Fruit fly (Drosophila melanogaster) whole organism, prepupa: ENCODE data around the gene CG10096.

Source experiments
- Blimp-1 ChIP-seq: fragments of 200-800 bp; sonication (Bioruptor generic); optimal IDR thresholded peaks from 3 replicates; lab custom pipeline; 2017; ENCODE audit warnings: missing biosample characterization, missing genetic modification characterization, mild to moderate bottlenecking, moderate library complexity, missing genetic modification reagents
- CG11294 ChIP-seq: fragments of 200-800 bp; sonication (Bioruptor generic); IDR thresholded peaks from 2 replicates; pipeline ENCODE4 v1.3.6; 2022; ENCODE audit warnings: missing biosample characterization, missing genetic modification characterization
- CG15336 ChIP-seq: fragments of 200-800 bp; sonication (Bioruptor generic); IDR thresholded peaks from 2 replicates; pipeline ENCODE4 v1.3.6; 2022; ENCODE audit warnings: missing biosample characterization, missing genetic modification characterization
- CG16779 ChIP-seq: fragments of 200-800 bp; sonication (Bioruptor generic); optimal IDR thresholded peaks from 3 replicates; lab custom pipeline; 2017; ENCODE audit warnings: missing biosample characterization, mild to moderate bottlenecking, missing genetic modification characterization
- CG31627 ChIP-seq: fragments of 200-800 bp; sonication (Bioruptor generic); optimal IDR thresholded peaks from 3 replicates; lab custom pipeline; 2016; ENCODE audit warnings: missing biosample characterization, missing genetic modification characterization
- CG34406 ChIP-seq: fragments of 200-800 bp; sonication (Bioruptor generic); optimal IDR thresholded peaks from 3 replicates; lab custom pipeline; 2016; ENCODE audit warnings: missing biosample characterization, missing genetic modification characterization
- CG6163 ChIP-seq: fragments of 200-800 bp; sonication (Bioruptor generic); IDR thresholded peaks from 3 replicates; pipeline ENCODE4 v1.3.6; 2022; ENCODE audit warnings: missing biosample characterization, missing genetic modification characterization
- CG7368 ChIP-seq: fragments of 200-800 bp; sonication (Bioruptor generic); optimal IDR thresholded peaks from 3 replicates; lab custom pipeline; 2016; ENCODE audit warnings: missing biosample characterization, missing genetic modification characterization
- CG8632 ChIP-seq: fragments of 200-800 bp; sonication (Bioruptor generic); optimal IDR thresholded peaks from 3 replicates; lab custom pipeline; 2016; ENCODE audit warnings: missing biosample characterization, missing genetic modification characterization
- Eip78C ChIP-seq: fragments of 200-800 bp; sonication (Bioruptor generic); peaks from one replicate; lab custom pipeline; 2016; ENCODE audit warnings: missing biosample characterization, missing genetic modification characterization
- Ets96B ChIP-seq: fragments of 200-800 bp; optimal IDR thresholded peaks from 2 replicates; lab custom pipeline; 2019; ENCODE audit warnings: missing biosample characterization, mild to moderate bottlenecking, missing genetic modification characterization, moderate library complexity
- Hr38 ChIP-seq: sonication (Bioruptor generic); optimal IDR thresholded peaks from 2 replicates; lab custom pipeline; 2016; ENCODE audit warnings: missing biosample characterization, missing genetic modification characterization
- Hr39 ChIP-seq: fragments of 200-800 bp; sonication (Bioruptor generic); optimal IDR thresholded peaks from 2 replicates; lab custom pipeline; 2016; ENCODE audit warnings: missing biosample characterization, missing genetic modification characterization
- Hr4 ChIP-seq: fragments of 200-800 bp; sonication (Bioruptor generic); optimal IDR thresholded peaks from 3 replicates; lab custom pipeline; 2016; ENCODE audit warnings: missing biosample characterization, missing genetic modification characterization
- Lpt ChIP-seq: fragments of 200-800 bp; sonication (Bioruptor generic); optimal IDR thresholded peaks from 3 replicates; lab custom pipeline; 2016; ENCODE audit warnings: missing biosample characterization, missing genetic modification characterization
- Sox102F ChIP-seq: fragments of 200-800 bp; sonication (Bioruptor generic); optimal IDR thresholded peaks from 2 replicates; lab custom pipeline; 2016; ENCODE audit warnings: missing biosample characterization, mild to moderate bottlenecking, missing genetic modification characterization
- Sox14 ChIP-seq: fragments of 200-800 bp; sonication (Bioruptor generic); optimal IDR thresholded peaks from 3 replicates; lab custom pipeline; 2016; ENCODE audit warnings: missing biosample characterization, missing genetic modification characterization
- achi ChIP-seq: fragments of 200-800 bp; sonication (Bioruptor generic); optimal IDR thresholded peaks from 3 replicates; lab custom pipeline; 2016; ENCODE audit warnings: missing biosample characterization, missing genetic modification characterization
- acj6 ChIP-seq: fragments of 200-800 bp; sonication (Bioruptor generic); optimal IDR thresholded peaks from 3 replicates; lab custom pipeline; 2016; ENCODE audit warnings: missing biosample characterization, missing genetic modification characterization
- dac ChIP-seq: fragments of 200-800 bp; sonication (Bioruptor generic); optimal IDR thresholded peaks from 2 replicates; lab custom pipeline; 2017; ENCODE audit warnings: missing biosample characterization, mild to moderate bottlenecking, missing genetic modification characterization
- dsx ChIP-seq: fragments of 200-800 bp; optimal IDR thresholded peaks from 3 replicates; lab custom pipeline; 2019; ENCODE audit warnings: missing biosample characterization, mild to moderate bottlenecking, missing genetic modification characterization, moderate library complexity; ENCODE audit not compliant: poor library complexity, severe bottlenecking
- eg ChIP-seq: fragments of 200-800 bp; sonication (Bioruptor generic); IDR thresholded peaks from 3 replicates; pipeline ENCODE4 v1.3.6; 2022; ENCODE audit warnings: missing biosample characterization, missing genetic modification characterization
- esn ChIP-seq: fragments of 200-800 bp; sonication (Bioruptor generic); optimal IDR thresholded peaks from 2 replicates; lab custom pipeline; 2016; ENCODE audit warnings: missing biosample characterization, mild to moderate bottlenecking, missing genetic modification characterization, moderate library complexity
- fkh ChIP-seq: fragments of 200-800 bp; sonication (Bioruptor generic); optimal IDR thresholded peaks from 3 replicates; lab custom pipeline; 2017; ENCODE audit warnings: missing biosample characterization, mild to moderate bottlenecking, missing genetic modification characterization, moderate library complexity
- pdm3 ChIP-seq: fragments of 200-800 bp; sonication (Bioruptor generic); optimal IDR thresholded peaks from 3 replicates; lab custom pipeline; 2016; ENCODE audit warnings: missing biosample characterization, missing genetic modification characterization
- salr ChIP-seq, 2 experiments: fragments of 200-800 bp; sonication (Bioruptor generic); optimal IDR thresholded peaks; 3 replicates each; lab custom pipeline; 2016 to 2018; ENCODE audit warnings: missing biosample characterization in 2 of 2, missing genetic modification characterization in 2 of 2, mild to moderate bottlenecking in 1 of 2
- ss ChIP-seq, 2 experiments: fragments of 200-800 bp; sonication (Bioruptor generic); optimal IDR thresholded peaks; 2 replicates in 1 of 2; 3 replicates in 1 of 2; lab custom pipeline; 2017 to 2018; ENCODE audit warnings: mild to moderate bottlenecking in 2 of 2, missing biosample characterization in 2 of 2, missing genetic modification characterization in 2 of 2, moderate library complexity in 1 of 2
- svp ChIP-seq: fragments of 200-800 bp; sonication (Bioruptor generic); peaks from one replicate; lab custom pipeline; 2016; ENCODE audit warnings: missing biosample characterization, missing genetic modification characterization
- topi ChIP-seq: fragments of 200-800 bp; sonication (Bioruptor generic); optimal IDR thresholded peaks from 3 replicates; lab custom pipeline; 2016; ENCODE audit warnings: missing biosample characterization, missing genetic modification characterization
- vri ChIP-seq: fragments of 200-800 bp; sonication (Bioruptor generic); optimal IDR thresholded peaks from 3 replicates; lab custom pipeline; 2016; ENCODE audit warnings: missing biosample characterization, mild to moderate bottlenecking, missing genetic modification characterization

Gene CG10096

DNA sequence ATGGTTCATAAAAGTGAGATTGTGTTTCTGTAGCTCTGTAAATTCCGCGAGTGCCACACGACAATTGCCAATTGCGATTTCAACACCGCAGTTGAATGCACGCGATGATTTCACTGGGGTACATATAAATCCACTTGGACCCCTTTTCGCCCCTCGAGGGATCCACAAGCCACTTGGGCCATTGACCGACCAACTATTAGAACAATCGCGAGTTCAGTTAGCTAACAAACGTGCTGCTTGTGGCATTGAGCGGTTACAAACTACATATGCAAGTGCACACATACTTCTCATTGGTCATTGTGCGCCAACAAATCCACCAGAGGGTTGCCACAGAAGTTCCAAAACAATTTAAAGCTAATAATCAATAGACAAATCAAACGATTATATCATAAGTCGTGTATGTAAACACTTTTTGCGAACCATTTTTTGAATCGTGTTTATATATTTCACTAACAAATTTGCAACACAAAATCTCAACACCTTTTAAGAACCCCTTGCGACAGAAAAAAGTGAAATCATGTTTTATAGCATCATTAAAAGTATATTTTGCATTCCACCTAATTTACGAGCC lies 14.6 kb downstream of the CG10096 start (continued):
- TF ChIP-seq Hr38 (GFP tag; lab: Kevin White, UChicago), result no peak
- peak; percentile 54 for TF ChIP-seq eg (GFP tag; lab: Robert Waterston, UW)
- TF ChIP-seq ss (GFP tag; optimal IDR thresholded peaks at IDR 0.05; lab: Kevin White, UChicago), result no peak
- TF ChIP-seq acj6 (GFP tag; lab: Kevin White, UChicago), result no peak
- TF ChIP-seq Ets96B (tag; lab: Kevin White, UChicago), result no peak
- TF ChIP-seq achi, result peak; percentile 27
- no peak for TF ChIP-seq topi (GFP tag; lab: Kevin White, UChicago)
- TF ChIP-seq esn (GFP tag; lab: Kevin White, UChicago), result no peak
- no peak for TF ChIP-seq CG7368
- TF ChIP-seq CG11294 (GFP tag; lab: Robert Waterston, UW), result peak; percentile 31; the same call in 1 of the 2 replicates
- TF ChIP-seq CG34406 (GFP tag; lab: Kevin White, UChicago), result no peak
- TF ChIP-seq Hr4 (GFP tag; lab: Kevin White, UChicago), result peak; percentile 54

DNA sequence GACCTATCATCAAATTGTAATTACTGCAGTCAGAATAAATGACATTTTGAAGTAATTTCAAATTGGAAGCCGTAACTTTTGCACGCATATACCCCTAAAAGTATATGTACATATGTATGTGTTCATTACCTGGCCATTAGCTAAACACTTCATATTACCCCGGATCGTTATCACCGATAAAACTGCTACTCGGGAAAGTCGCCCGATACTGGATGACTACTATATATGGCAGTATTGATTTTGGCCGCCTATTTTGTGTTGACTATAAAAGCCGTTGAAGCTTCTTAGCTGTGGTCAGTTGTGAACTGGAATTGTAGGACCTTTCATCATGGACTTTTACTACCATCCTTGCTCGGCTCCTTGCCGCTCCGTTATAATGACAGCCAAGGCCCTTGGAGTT lies 16.1 kb downstream of the CG10096 start, which contains the start of gene GstD8:
GstD8 (plus strand) TSS at position 301 of the 400 bp plus-strand sequence.
- TF ChIP-seq achi (no peak), CG6163 (GFP tag; lab: Robert Waterston, UW) (no peak), CG15336 (GFP tag; lab: Robert Waterston, UW) (no peak), Ets96B (tag; lab: Kevin White, UChicago) (no peak), dsx (GFP tag; lab: Kevin White, UChicago) (no peak), CG31627 (GFP tag; lab: Kevin White, UChicago) (no peak), topi (GFP tag; lab: Kevin White, UChicago) (no peak), CG16779 (tag; lab: Kevin White, UChicago) (no peak), Hr38 (GFP tag; lab: Kevin White, UChicago) (no peak), vri (no peak), Sox14 (GFP tag; lab: Kevin White, UChicago) (no peak), ss (GFP tag; optimal IDR thresholded peaks at IDR 0.05; lab: Kevin White, UChicago) (no peak)
- TF ChIP-seq, all 60 proteins: peak for 0

DNA sequence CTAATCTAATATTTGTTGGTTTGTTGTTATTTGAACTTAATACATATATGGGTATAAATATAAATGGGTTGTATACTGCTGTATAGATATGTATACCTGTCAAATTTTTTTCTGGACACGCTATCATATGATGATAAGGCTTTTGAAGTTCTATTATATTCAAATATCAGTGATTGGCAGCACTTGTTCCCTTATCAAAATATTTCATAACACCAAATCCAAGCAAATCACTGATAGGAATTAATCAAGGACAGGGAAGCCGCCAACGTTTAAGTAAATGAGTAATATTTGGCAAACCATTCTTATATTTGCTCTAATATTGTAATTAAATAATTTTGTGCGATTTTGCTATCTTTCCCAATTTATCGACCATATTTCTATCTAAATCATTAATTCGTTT lies 16.5 kb downstream of the CG10096 start:
- TF ChIP-seq fkh (GFP tag; lab: Kevin White, UChicago) (no peak), vri (peak; percentile 84)

DNA sequence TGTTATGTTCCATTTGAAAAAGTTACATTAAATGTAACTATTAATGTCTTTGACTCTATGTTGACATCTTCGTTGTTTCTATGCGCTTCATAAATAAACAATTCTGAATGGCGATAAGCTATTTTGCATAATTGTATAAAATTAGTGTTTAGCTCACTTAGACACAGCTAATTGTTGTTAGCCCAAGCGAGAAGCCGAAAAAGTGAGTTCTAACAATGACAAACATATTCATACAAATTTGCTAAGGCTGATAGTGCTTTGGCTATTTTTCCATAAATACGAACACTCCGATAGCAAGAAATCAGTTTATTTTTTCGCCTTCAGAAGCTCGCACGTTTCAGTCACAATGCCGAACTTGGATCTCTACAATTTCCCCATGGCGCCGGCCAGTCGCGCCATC lies 17.6 kb downstream of the CG10096 start, which contains the start of gene GstD7:
GstD7 (plus strand) TSS at position 301 of the 400 bp plus-strand sequence.
- TF ChIP-seq Blimp-1 (GFP tag; lab: Kevin White, UChicago) (no peak), CG8632 (GFP tag; lab: Kevin White, UChicago) (no peak), svp (GFP tag; lab: Kevin White, UChicago) (no peak), eg (GFP tag; lab: Robert Waterston, UW) (no peak), Sox102F (GFP tag; lab: Kevin White, UChicago) (no peak), salr (GFP tag; optimal IDR thresholded peaks at IDR 0.05; lab: Kevin White, UChicago) (no peak), dac (no peak)

DNA sequence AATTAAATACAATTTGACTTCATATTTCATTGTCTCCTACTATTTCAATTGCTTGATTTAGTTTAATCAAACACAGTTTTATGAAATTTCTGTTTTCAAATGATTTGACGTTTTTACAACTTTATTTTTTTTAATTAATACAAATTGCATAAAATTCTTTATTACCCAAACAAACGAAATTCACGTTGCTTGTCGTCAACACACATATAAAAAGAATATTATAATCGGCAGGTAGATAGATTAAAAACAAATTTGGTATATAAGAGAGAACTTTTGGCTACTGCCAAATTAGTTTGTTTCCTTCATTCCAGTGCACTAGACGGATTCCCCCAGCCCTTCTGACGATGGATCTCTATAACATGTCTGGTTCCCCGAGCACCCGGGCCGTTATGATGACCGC lies 19.0 kb downstream of the CG10096 start, which contains the start of gene GstD6:
GstD6 (plus strand) TSS at position 301 of the 400 bp plus-strand sequence.
- TF ChIP-seq topi (GFP tag; lab: Kevin White, UChicago) (no peak), eg (GFP tag; lab: Robert Waterston, UW) (no peak), vri (no peak)

DNA sequence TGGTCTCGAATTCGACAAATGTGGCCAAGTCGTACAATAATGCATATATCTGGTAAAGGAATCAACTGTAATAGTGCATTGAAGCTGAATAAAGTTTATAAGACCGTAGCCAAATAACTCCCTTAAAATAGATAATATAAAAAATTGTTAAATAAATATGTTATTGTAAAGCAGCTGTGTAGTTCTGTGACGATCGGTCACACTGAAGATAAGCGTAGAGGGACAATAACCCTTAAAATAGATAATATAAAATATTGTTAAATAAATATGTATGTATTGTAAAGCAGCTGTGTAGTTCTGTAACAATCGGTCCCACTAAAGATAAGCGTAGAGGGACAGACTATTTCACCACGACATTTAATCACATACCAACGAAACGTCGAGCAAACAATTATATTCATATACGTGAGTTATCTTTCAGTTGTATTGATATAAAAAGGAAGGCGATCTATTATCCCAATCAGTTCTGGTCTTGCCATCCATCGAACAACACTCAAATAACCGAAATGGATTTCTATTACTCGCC lies 20.5 kb downstream of the CG10096 start, which contains the start of gene GstD5:
GstD5 (plus strand) TSS at position 476 of the 526 bp plus-strand sequence.
- TF ChIP-seq Lpt (no peak), fkh (GFP tag; lab: Kevin White, UChicago) (peak; percentile 23), pdm3 (no peak), Hr39 (GFP tag; lab: Kevin White, UChicago) (no peak), Eip78C (peak; percentile 6)
